Worm (Caenorhabditis elegans) whole organism, L4 larva: ENCODE results near the gene T26G10.5.

Experiments used
- F26F4.8 ChIP-seq: fragments of 200-800 bp; sonication (Bioruptor generic); conservative IDR thresholded peaks from 2 replicates; pipeline ENCODE4 v1.3.6; 2022; ENCODE audit warnings: missing genetic modification characterization, missing compliant biosample characterization
- F49E8.2 ChIP-seq: sonication (generic microtip); optimal IDR thresholded peaks from 2 replicates; lab custom pipeline; 2016; ENCODE audit warnings: missing compliant biosample characterization, mild to moderate bottlenecking, missing genetic modification characterization, borderline replicate concordance
- R02D3.7 ChIP-seq: fragments of 150-350 bp; sonication (generic microtip); optimal IDR thresholded peaks from 3 replicates; lab custom pipeline; 2014; ENCODE audit warnings: missing biosample characterization, missing genetic modification characterization
- aly-2 ChIP-seq: sonication (generic microtip); optimal IDR thresholded peaks from 2 replicates; lab custom pipeline; 2018; ENCODE audit warnings: missing biosample characterization, missing genetic modification characterization
- arid-1 ChIP-seq: fragments of 200-800 bp; sonication (Bioruptor generic); conservative IDR thresholded peaks from 2 replicates; pipeline ENCODE4 v1.3.6; 2022; ENCODE audit warnings: missing genetic modification reagents, missing genetic modification characterization, missing compliant biosample characterization
- attf-4 ChIP-seq: sonication (generic microtip); optimal IDR thresholded peaks from 3 replicates; lab custom pipeline; 2017; ENCODE audit warnings: missing biosample characterization, missing genetic modification characterization
- ceh-20 ChIP-seq: fragments of 200-800 bp; sonication (Bioruptor generic); IDR thresholded peaks from 2 replicates; pipeline ENCODE4 v1.3.6; 2022; ENCODE audit warnings: missing genetic modification reagents, missing genetic modification characterization, missing compliant biosample characterization
- ceh-28 ChIP-seq: fragments of 150-350 bp; optimal IDR thresholded peaks from 2 replicates; lab custom pipeline; 2014; ENCODE audit warnings: missing biosample characterization, missing genetic modification reagents, missing genetic modification characterization
- ceh-82 ChIP-seq: sonication (generic microtip); optimal IDR thresholded peaks from 2 replicates; lab custom pipeline; 2017; ENCODE audit warnings: missing biosample characterization, missing genetic modification characterization
- cey-2 ChIP-seq: sonication (generic microtip); optimal IDR thresholded peaks from 3 replicates; lab custom pipeline; 2017; ENCODE audit warnings: missing genetic modification characterization, mild to moderate bottlenecking, missing compliant biosample characterization, antibody characterized with exemption, borderline replicate concordance; ENCODE audit not compliant: insufficient read depth
- daf-12 ChIP-seq: fragments of 150-350 bp; optimal IDR thresholded peaks from 2 replicates; lab custom pipeline; 2014; ENCODE audit warnings: missing biosample characterization, missing genetic modification reagents, missing genetic modification characterization
- daf-16 ChIP-seq, 3 experiments: sonication (generic microtip); optimal IDR thresholded peaks; 2 replicates each; lab custom pipeline; 2016 to 2017; ENCODE audit warnings: missing genetic modification characterization in 3 of 3, missing genetic modification reagents in 3 of 3, mild to moderate bottlenecking in 2 of 3, missing compliant biosample characterization in 2 of 3, missing biosample characterization in 1 of 3, moderate library complexity in 1 of 3
- dmd-6 ChIP-seq: fragments of 200-800 bp; sonication (Bioruptor generic); IDR thresholded peaks from 2 replicates; pipeline ENCODE4 v1.3.6; 2022; ENCODE audit warnings: missing genetic modification reagents, missing genetic modification characterization, missing compliant biosample characterization
- dmd-8 ChIP-seq: fragments of 200-800 bp; sonication (Bioruptor generic); IDR thresholded peaks from 2 replicates; pipeline ENCODE4 v1.3.6; 2022; ENCODE audit warnings: missing genetic modification characterization, missing compliant biosample characterization
- dmd-9 ChIP-seq: fragments of 200-800 bp; sonication (Bioruptor generic); IDR thresholded peaks from 2 replicates; pipeline ENCODE4 v1.3.6; 2022; ENCODE audit warnings: missing genetic modification reagents, missing genetic modification characterization, missing compliant biosample characterization
- dve-1 ChIP-seq: sonication (generic microtip); optimal IDR thresholded peaks from 2 replicates; lab custom pipeline; 2017; ENCODE audit warnings: antibody characterized with exemption, mild to moderate bottlenecking, missing genetic modification characterization, missing compliant biosample characterization; ENCODE audit not compliant: insufficient read depth
- egl-43 ChIP-seq: fragments of 200-800 bp; sonication (Bioruptor generic); IDR thresholded peaks from 2 replicates; pipeline ENCODE4 v1.3.6; 2022; ENCODE audit warnings: missing genetic modification reagents, missing genetic modification characterization, missing compliant biosample characterization
- fos-1 ChIP-seq: fragments of 150-350 bp; optimal IDR thresholded peaks from 2 replicates; lab custom pipeline; 2014; ENCODE audit warnings: missing biosample characterization, missing genetic modification characterization
- gei-8 ChIP-seq: fragments of 200-800 bp; sonication (Bioruptor generic); optimal IDR thresholded peaks from 2 replicates; lab custom pipeline; 2018; ENCODE audit warnings: mild to moderate bottlenecking, missing genetic modification characterization, missing compliant biosample characterization
- hlh-11 ChIP-seq: fragments of 200-800 bp; sonication (Bioruptor generic); optimal IDR thresholded peaks from 2 replicates; lab custom pipeline; 2018; ENCODE audit warnings: mild to moderate bottlenecking, missing genetic modification characterization, missing compliant biosample characterization
- hmg-1.1 ChIP-seq: fragments of 200-800 bp; sonication (Bioruptor generic); IDR thresholded peaks from 2 replicates; pipeline ENCODE4 v1.3.6; 2022; ENCODE audit warnings: missing genetic modification reagents, missing genetic modification characterization, missing compliant biosample characterization
- lim-7 ChIP-seq: fragments of 200-800 bp; sonication (Bioruptor generic); IDR thresholded peaks from 2 replicates; pipeline ENCODE4 v1.3.6; 2022; ENCODE audit warnings: missing genetic modification characterization, missing compliant biosample characterization
- lin-13 ChIP-seq: fragments of 150-350 bp; optimal IDR thresholded peaks from 2 replicates; lab custom pipeline; 2014; ENCODE audit warnings: missing biosample characterization, missing genetic modification reagents, missing genetic modification characterization
- lin-38 ChIP-seq: fragments of 200-800 bp; sonication (Bioruptor generic); IDR thresholded peaks from 2 replicates; pipeline ENCODE4 v1.3.6; 2022; ENCODE audit warnings: missing genetic modification reagents, missing genetic modification characterization, missing compliant biosample characterization
- lin-39 ChIP-seq: fragments of 150-350 bp; optimal IDR thresholded peaks from 2 replicates; lab custom pipeline; 2014; ENCODE audit warnings: missing biosample characterization, missing genetic modification reagents, missing genetic modification characterization
- lir-3 ChIP-seq: sonication (generic microtip); optimal IDR thresholded peaks from 2 replicates; lab custom pipeline; 2016; ENCODE audit warnings: mild to moderate bottlenecking, missing genetic modification characterization, missing compliant biosample characterization
- lsy-2 ChIP-seq, 2 experiments: fragments of 150-350 bp in 1 of 2; sonication (generic microtip) in 1 of 2; optimal IDR thresholded peaks; 2 replicates each; lab custom pipeline; 2014 to 2017; ENCODE audit warnings: missing biosample characterization in 2 of 2, missing genetic modification characterization in 2 of 2
- mdl-1 ChIP-seq, 2 experiments: fragments of 150-350 bp in 1 of 2; sonication (generic microtip) in 1 of 2; optimal IDR thresholded peaks; 2 replicates each; lab custom pipeline; 2014 to 2017; ENCODE audit warnings: missing biosample characterization in 2 of 2, missing genetic modification characterization in 2 of 2
- mxl-3 ChIP-seq: fragments of 200-800 bp; sonication (Bioruptor generic); optimal IDR thresholded peaks from 2 replicates; lab custom pipeline; 2018; ENCODE audit warnings: mild to moderate bottlenecking, missing genetic modification characterization, missing compliant biosample characterization
- nhr-102 ChIP-seq: sonication (generic microtip); optimal IDR thresholded peaks from 2 replicates; lab custom pipeline; 2016; ENCODE audit warnings: mild to moderate bottlenecking, missing genetic modification characterization, moderate library complexity, missing compliant biosample characterization
- nhr-25 ChIP-seq: sonication (generic microtip); optimal IDR thresholded peaks from 2 replicates; lab custom pipeline; 2017; ENCODE audit warnings: missing genetic modification characterization, mild to moderate bottlenecking, missing compliant biosample characterization, antibody characterized with exemption, moderate library complexity, borderline replicate concordance; ENCODE audit not compliant: insufficient read depth
- nhr-41 ChIP-seq: fragments of 200-800 bp; sonication (Bioruptor generic); IDR thresholded peaks from 2 replicates; pipeline ENCODE4 v1.3.6; 2022; ENCODE audit warnings: missing genetic modification reagents, missing genetic modification characterization, missing compliant biosample characterization
- nhr-42 ChIP-seq: fragments of 200-800 bp; sonication (Bioruptor generic); IDR thresholded peaks from 2 replicates; pipeline ENCODE4 v1.3.6; 2022; ENCODE audit warnings: missing genetic modification characterization, missing compliant biosample characterization
- nhr-48 ChIP-seq: sonication (generic microtip); optimal IDR thresholded peaks from 2 replicates; lab custom pipeline; 2016; ENCODE audit warnings: mild to moderate bottlenecking, missing genetic modification characterization, missing compliant biosample characterization
- nhr-77 ChIP-seq: fragments of 150-350 bp; optimal IDR thresholded peaks from 2 replicates; lab custom pipeline; 2014; ENCODE audit warnings: missing biosample characterization, missing genetic modification characterization
- rbr-2 ChIP-seq: sonication (generic microtip); optimal IDR thresholded peaks from 2 replicates; lab custom pipeline; 2016; ENCODE audit warnings: missing genotype, missing genetic modification characterization, missing compliant biosample characterization
- sdz-12 ChIP-seq: fragments of 200-800 bp; sonication (Bioruptor generic); optimal IDR thresholded peaks from 2 replicates; lab custom pipeline; 2018; ENCODE audit warnings: mild to moderate bottlenecking, missing genetic modification characterization, missing compliant biosample characterization
- set-16 ChIP-seq: fragments of 200-800 bp; sonication (Bioruptor generic); IDR thresholded peaks from 2 replicates; pipeline ENCODE4 v1.3.6; 2022; ENCODE audit warnings: missing genetic modification reagents, missing genetic modification characterization, missing compliant biosample characterization
- snpc-4 ChIP-seq: fragments of 150-350 bp; optimal IDR thresholded peaks from 2 replicates; lab custom pipeline; 2014; ENCODE audit warnings: missing biosample characterization, missing genetic modification characterization
- tra-1 ChIP-seq: fragments of 200-800 bp; sonication (Bioruptor generic); IDR thresholded peaks from 2 replicates; pipeline ENCODE4 v1.3.6; 2022; ENCODE audit warnings: missing genetic modification reagents, missing genetic modification characterization, missing compliant biosample characterization
- unc-130 ChIP-seq: sonication (generic microtip); optimal IDR thresholded peaks from 2 replicates; lab custom pipeline; 2016; ENCODE audit warnings: missing genetic modification reagents, missing genetic modification characterization, missing compliant biosample characterization
- unc-39 ChIP-seq: sonication (generic microtip); optimal IDR thresholded peaks from 2 replicates; lab custom pipeline; 2017; ENCODE audit warnings: missing biosample characterization, missing genetic modification characterization
- unc-62 ChIP-seq, 3 experiments: fragments of 150-350 bp in 1 of 3; sonication (generic microtip); optimal IDR thresholded peaks in 2 of 3; peaks in 1 of 3; 1 replicate in 1 of 3; 2 replicates in 2 of 3; lab custom pipeline; 2014 to 2017; ENCODE audit warnings: missing biosample characterization in 3 of 3, missing genetic modification characterization in 3 of 3, missing genetic modification reagents in 3 of 3, missing genotype in 1 of 3
- vab-7 ChIP-seq: fragments of 200-800 bp; sonication (Bioruptor generic); IDR thresholded peaks from 2 replicates; pipeline ENCODE4 v1.3.6; 2022; ENCODE audit warnings: missing genetic modification reagents, missing genetic modification characterization, missing compliant biosample characterization
- zag-1 ChIP-seq: fragments of 150-350 bp; optimal IDR thresholded peaks from 2 replicates; lab custom pipeline; 2014; ENCODE audit warnings: missing biosample characterization, missing genetic modification characterization
- zfp-2 ChIP-seq: sonication (generic microtip); optimal IDR thresholded peaks from 2 replicates; lab custom pipeline; 2016; ENCODE audit warnings: mild to moderate bottlenecking, missing genetic modification characterization, missing compliant biosample characterization
- zfp-3 ChIP-seq: fragments of 200-800 bp; sonication (Bioruptor generic); conservative IDR thresholded peaks from 2 replicates; pipeline ENCODE4 v1.3.6; 2022; ENCODE audit warnings: missing genetic modification reagents, missing genetic modification characterization, missing compliant biosample characterization
- zip-11 ChIP-seq: fragments of 200-800 bp; sonication (Bioruptor generic); IDR thresholded peaks from 2 replicates; pipeline ENCODE4 v1.3.6; 2022; ENCODE audit warnings: missing genetic modification characterization, missing compliant biosample characterization
- ztf-11 ChIP-seq: fragments of 150-350 bp; optimal IDR thresholded peaks from 2 replicates; lab custom pipeline; 2014; ENCODE audit warnings: missing biosample characterization, missing genetic modification characterization

T26G10.5 gene

ce11 chrIII:9443417-9444027 is 17.3 kb upstream of the T26G10.5 start, which contains the start of gene pir-2 (continued):
- TF ChIP-seq cey-2 (tag; lab: Kevin White, UChicago), result no peak
- no peak for TF ChIP-seq nhr-41 (GFP tag; lab: Robert Waterston, UW)
- TF ChIP-seq tra-1 (GFP tag; lab: Robert Waterston, UW), result no peak
- TF ChIP-seq nhr-77 (tag; lab: Kevin White, UChicago), result peak; percentile 31
- TF ChIP-seq unc-130 (GFP tag; lab: Kevin White, UChicago), result peak; percentile 43
- peak; percentile 7 for TF ChIP-seq nhr-48 (tag; lab: Kevin White, UChicago)
- no peak for TF ChIP-seq zip-11 (GFP tag; lab: Robert Waterston, UW)
- peak; percentile 50 for TF ChIP-seq set-16 (GFP tag; lab: Robert Waterston, UW)
- peak; percentile 89 for TF ChIP-seq ceh-28
- no peak for TF ChIP-seq gei-8 (GFP tag; lab: Kevin White, UChicago)
- TF ChIP-seq attf-4 (tag; lab: Kevin White, UChicago), result no peak
- no peak for TF ChIP-seq egl-43 (GFP tag; lab: Robert Waterston, UW)
- TF ChIP-seq zag-1 (tag; lab: Kevin White, UChicago), result no peak
- peak; percentile 78 for TF ChIP-seq dve-1
- TF ChIP-seq mxl-3 (GFP tag; lab: Kevin White, UChicago), result peak; percentile 20
- no peak for TF ChIP-seq dmd-9 (GFP tag; lab: Robert Waterston, UW)
- no peak for TF ChIP-seq sdz-12 (GFP tag; lab: Kevin White, UChicago)
- peak; percentile 64 to 92 for TF ChIP-seq lsy-2 (tag; optimal IDR thresholded peaks at IDR 0.05; lab: Kevin White, UChicago)
- TF ChIP-seq lin-38 (GFP tag; lab: Robert Waterston, UW), result peak; percentile 79
- no peak for TF ChIP-seq F26F4.8 (GFP tag; lab: Robert Waterston, UW)
- TF ChIP-seq dmd-6, result peak; percentile 61
- peak; percentile 41; the same call in 1 of the 2 replicates for TF ChIP-seq vab-7 (GFP tag; lab: Robert Waterston, UW)
- no peak for TF ChIP-seq lim-7 (GFP tag; lab: Robert Waterston, UW)
- peak; percentile 92 for TF ChIP-seq hlh-11 (tag; lab: Kevin White, UChicago)
- no peak for TF ChIP-seq F49E8.2 (tag; lab: Kevin White, UChicago)
- TF ChIP-seq ztf-11 (tag; lab: Kevin White, UChicago), result no peak
- no peak for TF ChIP-seq ceh-82 (tag; lab: Kevin White, UChicago)
- TF ChIP-seq fos-1 (tag; lab: Kevin White, UChicago), result no peak
- peak; percentile 16 for TF ChIP-seq zfp-2 (tag; lab: Kevin White, UChicago)
- 0 out of 2 replicates have a peak, but pooled peaks have one; percentile 41 for TF ChIP-seq ceh-20 (GFP tag; lab: Robert Waterston, UW)
- peak in 1 of 2 experiments; percentile 96 for TF ChIP-seq unc-62 (GFP tag; optimal IDR thresholded peaks at IDR 0.05 in 1 of 2; lab: Kevin White, UChicago)
- no peak for TF ChIP-seq unc-62 (tag; optimal IDR thresholded peaks at IDR 0.05; lab: Kevin White, UChicago)
- TF ChIP-seq nhr-25 (tag; lab: Kevin White, UChicago), result peak; percentile 69
- peak; percentile 26 for TF ChIP-seq nhr-102 (tag; lab: Kevin White, UChicago)
- TF ChIP-seq lin-13 (GFP tag; lab: Kevin White, UChicago), result peak; percentile 60
- no peak for TF ChIP-seq aly-2 (tag; lab: Kevin White, UChicago)
- peak; percentile 84 for TF ChIP-seq rbr-2 (tag; lab: Kevin White, UChicago)
- 0 out of 2 replicates have a peak, but pooled peaks have one; percentile 44 for TF ChIP-seq nhr-42 (GFP tag; lab: Robert Waterston, UW)
- no peak for TF ChIP-seq snpc-4
- no peak for TF ChIP-seq lir-3 (tag; lab: Kevin White, UChicago)
- TF ChIP-seq mdl-1 (tag; optimal IDR thresholded peaks at IDR 0.05; lab: Kevin White, UChicago), result peak in 1 of 2 experiments; percentile 62
- TF ChIP-seq unc-39 (tag; lab: Kevin White, UChicago), result no peak
- no peak for TF ChIP-seq daf-12 (tag; lab: Kevin White, UChicago)
- no peak for TF ChIP-seq zfp-3
- TF ChIP-seq daf-16 (GFP tag; optimal IDR thresholded peaks at IDR 0.05; lab: Kevin White, UChicago), result no peak
- TF ChIP-seq daf-16 (tag; optimal IDR thresholded peaks at IDR 0.05; lab: Kevin White, UChicago), result peak; percentile 21
- TF ChIP-seq dmd-8 (GFP tag; lab: Robert Waterston, UW), result no peak
- peak; percentile 51; the same call in 1 of the 2 replicates for TF ChIP-seq arid-1
- TF ChIP-seq hmg-1.1 (GFP tag; lab: Robert Waterston, UW), result peak; percentile 81
- TF ChIP-seq lin-39 (tag; lab: Kevin White, UChicago), result no peak
- TF ChIP-seq R02D3.7, result no peak
